Worm (Caenorhabditis elegans) whole organism, L4 larva: ENCODE measurements around the gene C53A5.16.
A peak's percentile ranks its signal among the peaks of the same experiment; 100 is the strongest.

Source experiments
- aha-1 ChIP-seq: fragments of 150-350 bp; peaks from one replicate; lab custom pipeline; 2014; ENCODE audit warnings: missing biosample characterization, missing genetic modification characterization
- dpl-1 ChIP-seq: fragments of 150-350 bp; optimal IDR thresholded peaks from 2 replicates; lab custom pipeline; 2014; ENCODE audit warnings: missing biosample characterization, missing genetic modification reagents, missing genetic modification characterization
- jun-1 ChIP-seq: fragments of 150-350 bp; optimal IDR thresholded peaks from 2 replicates; lab custom pipeline; 2014; ENCODE audit warnings: missing biosample characterization, missing genetic modification reagents, missing genetic modification characterization
- lin-13 ChIP-seq: fragments of 150-350 bp; optimal IDR thresholded peaks from 2 replicates; lab custom pipeline; 2014; ENCODE audit warnings: missing biosample characterization, missing genetic modification reagents, missing genetic modification characterization
- mxl-2 ChIP-seq: fragments of 200-800 bp; sonication (Bioruptor generic); conservative IDR thresholded peaks from 2 replicates; pipeline ENCODE4 v1.3.6; 2022; ENCODE audit warnings: missing genetic modification reagents, missing genetic modification characterization, missing compliant biosample characterization
- mxl-3 ChIP-seq: fragments of 200-800 bp; sonication (Bioruptor generic); optimal IDR thresholded peaks from 2 replicates; lab custom pipeline; 2018; ENCODE audit warnings: mild to moderate bottlenecking, missing genetic modification characterization, missing compliant biosample characterization
- nhr-237 ChIP-seq: sonication (generic microtip); optimal IDR thresholded peaks from 2 replicates; lab custom pipeline; 2017; ENCODE audit warnings: missing biosample characterization, missing genetic modification characterization
- unc-62 ChIP-seq, 3 experiments: fragments of 150-350 bp in 1 of 3; sonication (generic microtip); optimal IDR thresholded peaks in 2 of 3; peaks in 1 of 3; 1 replicate in 1 of 3; 2 replicates in 2 of 3; lab custom pipeline; 2014 to 2017; ENCODE audit warnings: missing biosample characterization in 3 of 3, missing genetic modification characterization in 3 of 3, missing genetic modification reagents in 3 of 3, missing genotype in 1 of 3

ce11 chrV:14532374-14532773 is 10.0 kb upstream of the C53A5.16 start:
- no peak for TF ChIP-seq jun-1 (tag; lab: Kevin White, UChicago)
- no peak for TF ChIP-seq unc-62 (GFP tag; optimal IDR thresholded peaks at IDR 0.05 in 1 of 2; lab: Kevin White, UChicago)
- TF ChIP-seq unc-62 (tag; optimal IDR thresholded peaks at IDR 0.05; lab: Kevin White, UChicago): no peak
- TF ChIP-seq mxl-2 (GFP tag; lab: Robert Waterston, UW): no peak
- peak; percentile 70 for TF ChIP-seq aha-1 (tag; lab: Kevin White, UChicago)
- TF ChIP-seq mxl-3 (GFP tag; lab: Kevin White, UChicago): no peak
- no peak for TF ChIP-seq lin-13 (GFP tag; lab: Kevin White, UChicago)
- no peak for TF ChIP-seq nhr-237
- no peak for TF ChIP-seq dpl-1
